Fruit fly (Drosophila melanogaster) whole organism, wandering third instar larva: ENCODE measurements around the gene Rab9.
A peak's percentile ranks its signal among the peaks of the same experiment; 100 is the strongest.

Experiments
- Abd-B ChIP-seq: fragments of >200 bp; optimal IDR thresholded peaks from 2 replicates; lab custom pipeline; 2017; ENCODE audit warnings: missing biosample characterization, missing genetic modification characterization
- CrebA ChIP-seq: fragments of 200-800 bp; sonication (Bioruptor generic); optimal IDR thresholded peaks from 2 replicates; lab custom pipeline; 2016; ENCODE audit warnings: missing biosample characterization, mild to moderate bottlenecking, missing genetic modification characterization, borderline replicate concordance
- Dfd ChIP-seq: fragments of >200 bp; optimal IDR thresholded peaks from 2 replicates; lab custom pipeline; 2017; ENCODE audit warnings: missing biosample characterization, missing genetic modification characterization
- Hr83 ChIP-seq: fragments of 200-300 bp; sonication (Bioruptor generic); optimal IDR thresholded peaks from 2 replicates; lab custom pipeline; 2016; ENCODE audit warnings: missing biosample characterization, mild to moderate bottlenecking, missing genetic modification characterization, moderate library complexity; ENCODE audit not compliant: poor library complexity, severe bottlenecking
- Jra ChIP-seq: sonication (Bioruptor generic); optimal IDR thresholded peaks from 2 replicates; lab custom pipeline; 2016; ENCODE audit warnings: missing biosample characterization, missing genetic modification characterization
- Myc ChIP-seq: fragments of >200 bp; optimal IDR thresholded peaks from 2 replicates; lab custom pipeline; 2017
- N ChIP-seq: fragments of >200 bp; optimal IDR thresholded peaks from 2 replicates; lab custom pipeline; 2018; ENCODE audit warnings: missing biosample characterization, missing external identifiers, missing genetic modification characterization
- fru ChIP-seq: fragments of 200-800 bp; sonication (Bioruptor generic); optimal IDR thresholded peaks from 3 replicates; lab custom pipeline; 2016; ENCODE audit warnings: missing biosample characterization, mild to moderate bottlenecking, missing genetic modification characterization
- psq ChIP-seq: fragments of 200-800 bp; sonication (Bioruptor generic); optimal IDR thresholded peaks from 3 replicates; lab custom pipeline; 2017; ENCODE audit warnings: missing biosample characterization, mild to moderate bottlenecking, missing genetic modification characterization, moderate library complexity
- rgr ChIP-seq: fragments of 200-800 bp; sonication (Bioruptor generic); optimal IDR thresholded peaks from 3 replicates; lab custom pipeline; 2016; ENCODE audit warnings: missing biosample characterization, mild to moderate bottlenecking, missing genetic modification characterization
- sage ChIP-seq: fragments of 200-800 bp; sonication (Bioruptor generic); optimal IDR thresholded peaks from 2 replicates; lab custom pipeline; 2016; ENCODE audit warnings: missing biosample characterization, mild to moderate bottlenecking, missing genetic modification characterization

dm6 chr2L:19426330-19426781 lies 6.0 kb upstream of the Rab9 start, which contains the start of gene Pax:
- TF ChIP-seq psq (no peak), Dfd (no peak), sage (GFP tag; lab: Kevin White, UChicago) (no peak), Hr83 (GFP tag; lab: Kevin White, UChicago) (peak; percentile 43), Myc (lab: Kevin White, UChicago) (no peak), N (GFP tag; lab: Kevin White, UChicago) (no peak), Jra (peak; percentile 65), CrebA (GFP tag; lab: Kevin White, UChicago) (no peak), Abd-B (GFP tag; lab: Kevin White, UChicago) (no peak), rgr (GFP tag; lab: Kevin White, UChicago) (no peak), fru (GFP tag; lab: Kevin White, UChicago) (no peak)
